Fruit fly (Drosophila melanogaster): Measurements from ENCODE around the gene CG13070.

- TF ChIP-seq EcR (GFP tag; optimal IDR thresholded peaks at IDR 0.05) (no peak), psq (optimal IDR thresholded peaks at IDR 0.05) (no peak), CG8478 (optimal IDR thresholded peaks at IDR 0.05) (no peak)
Observed at dm6 chr3L:16221278-16221677, 41.9 kb upstream of the CG13070 start.
